Worm (Caenorhabditis elegans) whole organism, midembryonic: ENCODE data around the gene Y47D7A.17.

Experiments used
- T22C8.4 ChIP-seq: fragments of 200-800 bp; sonication (Bioruptor generic); IDR thresholded peaks from 2 replicates; pipeline ENCODE4 v1.3.6; 2022; ENCODE audit warnings: missing genetic modification characterization, missing compliant biosample characterization
- cog-1 ChIP-seq: sonication (generic microtip); optimal IDR thresholded peaks from 2 replicates; lab custom pipeline; 2016; ENCODE audit warnings: missing genetic modification characterization, missing compliant biosample characterization

DNA sequence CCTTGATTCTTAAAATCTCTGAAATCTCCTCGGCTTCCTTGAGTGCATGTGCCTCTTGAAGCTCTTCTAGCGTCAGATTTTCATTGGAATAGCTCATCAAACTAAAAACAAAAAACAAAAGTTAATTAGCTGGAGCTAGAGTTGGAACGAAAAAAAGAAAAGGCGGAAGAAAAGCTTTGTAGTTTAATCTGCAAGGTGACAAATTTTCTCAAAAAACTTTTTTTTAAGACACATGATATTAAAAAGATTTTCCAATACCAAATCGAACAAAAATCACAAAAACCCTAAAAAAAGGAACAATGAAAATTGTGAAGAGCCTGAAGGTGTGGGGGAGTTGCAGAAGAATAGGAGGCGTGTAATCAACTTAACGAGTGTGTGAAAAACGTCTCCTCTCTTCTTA, 43.0 kb upstream of the Y47D7A.17 start, which contains the start of gene gnrr-5:
- no peak for TF ChIP-seq cog-1
- no peak for TF ChIP-seq T22C8.4 (GFP tag; lab: Robert Waterston, UW)
